Fruit fly (Drosophila melanogaster): ENCODE measurements around the gene CG11885.

CG11885 gene

dm6 chr2L:470336-470934 lies 49.2 kb upstream of the CG11885 start (continued):
- TF ChIP-seq Sox102F (GFP tag; optimal IDR thresholded peaks at IDR 0.05) (peak; percentile 88), ATbp (GFP tag; optimal IDR thresholded peaks at IDR 0.05) (peak; percentile 77), pfk (GFP tag; optimal IDR thresholded peaks at IDR 0.05) (no peak), CG10959 (GFP tag; IDR thresholded peaks at IDR 0.05) (0 out of 2 replicates have a peak, but pooled peaks have one; percentile 7), CG32532 (GFP tag; IDR thresholded peaks at IDR 0.05) (peak; percentile 59; the same call in 1 of the 2 replicates), CG1792 (GFP tag; optimal IDR thresholded peaks at IDR 0.05) (peak; percentile 67), Tbp (GFP tag; optimal IDR thresholded peaks at IDR 0.05) (no peak), CG9727 (GFP tag; optimal IDR thresholded peaks at IDR 0.05) (peak; percentile 51), CG1603 (tag; optimal IDR thresholded peaks at IDR 0.05) (peak; percentile 35), slbo (GFP tag; IDR thresholded peaks at IDR 0.05) (peak; percentile 82), CG4360 (GFP tag; IDR thresholded peaks at IDR 0.05) (no peak), fd3F (GFP tag; optimal IDR thresholded peaks at IDR 0.05) (peak; percentile 57), z (GFP tag; IDR thresholded peaks at IDR 0.05) (no peak), org-1 (GFP tag; optimal IDR thresholded peaks at IDR 0.05) (peak; percentile 53), Blimp-1 (GFP tag; optimal IDR thresholded peaks at IDR 0.05) (peak; percentile 64), HmgZ (tag; optimal IDR thresholded peaks at IDR 0.05) (peak; percentile 46), wdn (GFP tag; IDR thresholded peaks at IDR 0.05) (peak; percentile 16; the same call in 1 of the 2 replicates), inv (GFP tag; IDR thresholded peaks at IDR 0.05; ENCODE audit: partially characterized antibody) (no peak), sc (optimal IDR thresholded peaks at IDR 0.05) (no peak), sc (GFP tag; optimal IDR thresholded peaks at IDR 0.05) (peak; percentile 24), sr (GFP tag; IDR thresholded peaks at IDR 0.05) (no peak), zfh1 (GFP tag; IDR thresholded peaks at IDR 0.05) (peak; percentile 77), H15 (GFP tag; IDR thresholded peaks at IDR 0.05) (peak; percentile 74), mld (GFP tag; IDR thresholded peaks at IDR 0.05; ENCODE audit: partially characterized antibody) (no peak), ac (GFP tag; optimal IDR thresholded peaks at IDR 0.05) (no peak), Mad (GFP tag; optimal IDR thresholded peaks at IDR 0.05) (peak; percentile 77), CG15011 (GFP tag; optimal IDR thresholded peaks at IDR 0.05) (peak; percentile 73), CrebB (tag; optimal IDR thresholded peaks at IDR 0.05) (no peak), Dad (GFP tag; optimal IDR thresholded peaks at IDR 0.05) (peak; percentile 74), CG31365 (tag; optimal IDR thresholded peaks at IDR 0.05) (peak; percentile 56), CG4424 (GFP tag; optimal IDR thresholded peaks at IDR 0.05) (peak; percentile 71), CG6854 (GFP tag; optimal IDR thresholded peaks at IDR 0.05) (peak; percentile 68), Taf1 (GFP tag; IDR thresholded peaks at IDR 0.05) (no peak), CG8944 (GFP tag; optimal IDR thresholded peaks at IDR 0.05) (peak; percentile 79), Trl (optimal IDR thresholded peaks at IDR 0.05) (no peak), Trl (GFP tag; optimal IDR thresholded peaks at IDR 0.05) (peak; percentile 85), NK7.1 (GFP tag; optimal IDR thresholded peaks at IDR 0.05) (peak; percentile 79), CG6813 (GFP tag; optimal IDR thresholded peaks at IDR 0.05) (peak; percentile 78), kah (GFP tag; optimal IDR thresholded peaks at IDR 0.05) (peak; percentile 3), CG9797 (GFP tag; optimal IDR thresholded peaks at IDR 0.05) (no peak), Hr51 (GFP tag; optimal IDR thresholded peaks at IDR 0.05) (peak; percentile 67 to 87), ap (GFP tag; IDR thresholded peaks at IDR 0.05) (peak; percentile 64), CG17385 (GFP tag; optimal IDR thresholded peaks at IDR 0.05) (peak; percentile 65), pzg (GFP tag; optimal IDR thresholded peaks at IDR 0.05) (no peak), Awh (GFP tag; IDR thresholded peaks at IDR 0.05) (0 out of 2 replicates have a peak, but pooled peaks have one; percentile 36), Sox100B (GFP tag; optimal IDR thresholded peaks at IDR 0.05) (peak; percentile 60), Chrac-16 (GFP tag; optimal IDR thresholded peaks at IDR 0.05) (peak; percentile 71), Hr78 (GFP tag; optimal IDR thresholded peaks at IDR 0.05) (no peak), D19B (GFP tag; optimal IDR thresholded peaks at IDR 0.05) (peak; percentile 100), vvl (GFP tag; IDR thresholded peaks at IDR 0.05) (peak; percentile 61)

All from whole organism, embryonic.